Fruit fly (Drosophila melanogaster) whole organism, prepupa: ENCODE measurements around the gene S6KL.

ENCODE experiments used
- CG10631 ChIP-seq: fragments of 200-800 bp; sonication (Bioruptor generic); optimal IDR thresholded peaks from 2 replicates; lab custom pipeline; 2016; ENCODE audit warnings: missing biosample characterization, missing genetic modification characterization
- CG10669 ChIP-seq: fragments of 200-800 bp; sonication (Bioruptor generic); optimal IDR thresholded peaks from 3 replicates; lab custom pipeline; 2018; ENCODE audit warnings: missing biosample characterization, mild to moderate bottlenecking, missing genetic modification characterization, moderate library complexity
- CG11294 ChIP-seq: fragments of 200-800 bp; sonication (Bioruptor generic); IDR thresholded peaks from 2 replicates; pipeline ENCODE4 v1.3.6; 2022; ENCODE audit warnings: missing biosample characterization, missing genetic modification characterization
- CG11762 ChIP-seq: fragments of 200-800 bp; sonication (Bioruptor generic); optimal IDR thresholded peaks from 3 replicates; lab custom pipeline; 2016; ENCODE audit warnings: missing biosample characterization, missing genetic modification characterization; ENCODE audit not compliant: insufficient read depth
- CG11902 ChIP-seq: fragments of 200-800 bp; sonication (Bioruptor generic); optimal IDR thresholded peaks from 3 replicates; lab custom pipeline; 2016; ENCODE audit warnings: missing biosample characterization, missing genetic modification characterization
- CG15336 ChIP-seq: fragments of 200-800 bp; sonication (Bioruptor generic); IDR thresholded peaks from 2 replicates; pipeline ENCODE4 v1.3.6; 2022; ENCODE audit warnings: missing biosample characterization, missing genetic modification characterization
- CG1621 ChIP-seq: fragments of 200-800 bp; sonication (Bioruptor generic); optimal IDR thresholded peaks from 3 replicates; lab custom pipeline; 2018; ENCODE audit warnings: missing biosample characterization, mild to moderate bottlenecking, missing genetic modification characterization
- CG16779 ChIP-seq: fragments of 200-800 bp; sonication (Bioruptor generic); optimal IDR thresholded peaks from 3 replicates; lab custom pipeline; 2017; ENCODE audit warnings: missing biosample characterization, mild to moderate bottlenecking, missing genetic modification characterization
- CG3032 ChIP-seq: fragments of 200-800 bp; optimal IDR thresholded peaks from 2 replicates; lab custom pipeline; 2019; ENCODE audit warnings: missing biosample characterization, mild to moderate bottlenecking, missing genetic modification characterization, moderate library complexity
- CG31627 ChIP-seq: fragments of 200-800 bp; sonication (Bioruptor generic); optimal IDR thresholded peaks from 3 replicates; lab custom pipeline; 2016; ENCODE audit warnings: missing biosample characterization, missing genetic modification characterization
- CG32006 ChIP-seq: fragments of 200-800 bp; sonication (Bioruptor generic); optimal IDR thresholded peaks from 3 replicates; lab custom pipeline; 2017; ENCODE audit warnings: missing biosample characterization, mild to moderate bottlenecking, missing genetic modification characterization
- CG4318 ChIP-seq: fragments of 200-800 bp; sonication (Bioruptor generic); optimal IDR thresholded peaks from 3 replicates; lab custom pipeline; 2017; ENCODE audit warnings: missing biosample characterization, mild to moderate bottlenecking, missing genetic modification characterization
- CG6276 ChIP-seq: fragments of 200-800 bp; sonication (Bioruptor generic); optimal IDR thresholded peaks from 2 replicates; lab custom pipeline; 2017; ENCODE audit warnings: missing biosample characterization, mild to moderate bottlenecking, missing genetic modification characterization
- CG6792 ChIP-seq: fragments of 200-800 bp; sonication (Bioruptor generic); optimal IDR thresholded peaks from 3 replicates; lab custom pipeline; 2016; ENCODE audit warnings: missing biosample characterization, missing genetic modification characterization
- CG6808 ChIP-seq: fragments of 200-800 bp; sonication (Bioruptor generic); optimal IDR thresholded peaks from 3 replicates; lab custom pipeline; 2017; ENCODE audit warnings: missing biosample characterization, missing genetic modification characterization, mild to moderate bottlenecking, moderate library complexity, missing genetic modification reagents
- CG8119 ChIP-seq: fragments of 200-800 bp; sonication (Bioruptor generic); IDR thresholded peaks from 3 replicates; pipeline ENCODE4 v1.3.6; 2022; ENCODE audit warnings: missing biosample characterization, missing genetic modification characterization
- CG8632 ChIP-seq: fragments of 200-800 bp; sonication (Bioruptor generic); optimal IDR thresholded peaks from 3 replicates; lab custom pipeline; 2016; ENCODE audit warnings: missing biosample characterization, missing genetic modification characterization
- Eip75B ChIP-seq: fragments of 200-800 bp; sonication (Bioruptor generic); optimal IDR thresholded peaks from 3 replicates; lab custom pipeline; 2016; ENCODE audit warnings: missing biosample characterization, missing genetic modification characterization
- Eip78C ChIP-seq: fragments of 200-800 bp; sonication (Bioruptor generic); peaks from one replicate; lab custom pipeline; 2016; ENCODE audit warnings: missing biosample characterization, missing genetic modification characterization
- Ets21C ChIP-seq: fragments of 200-800 bp; sonication (Bioruptor generic); optimal IDR thresholded peaks from 3 replicates; lab custom pipeline; 2016; ENCODE audit warnings: missing biosample characterization, missing genetic modification characterization
- Ets96B ChIP-seq: fragments of 200-800 bp; optimal IDR thresholded peaks from 2 replicates; lab custom pipeline; 2019; ENCODE audit warnings: missing biosample characterization, mild to moderate bottlenecking, missing genetic modification characterization, moderate library complexity
- Gug ChIP-seq: fragments of 200-800 bp; sonication (Bioruptor generic); IDR thresholded peaks from 2 replicates; pipeline ENCODE4 v1.3.6; 2022; ENCODE audit warnings: missing biosample characterization, missing genetic modification characterization
- Hr38 ChIP-seq: sonication (Bioruptor generic); optimal IDR thresholded peaks from 2 replicates; lab custom pipeline; 2016; ENCODE audit warnings: missing biosample characterization, missing genetic modification characterization
- Hr4 ChIP-seq: fragments of 200-800 bp; sonication (Bioruptor generic); optimal IDR thresholded peaks from 3 replicates; lab custom pipeline; 2016; ENCODE audit warnings: missing biosample characterization, missing genetic modification characterization
- Met ChIP-seq: fragments of 200-800 bp; sonication (Bioruptor generic); optimal IDR thresholded peaks from 3 replicates; lab custom pipeline; 2016; ENCODE audit warnings: missing biosample characterization, missing genetic modification characterization
- OdsH ChIP-seq: fragments of 200-800 bp; sonication (Bioruptor generic); optimal IDR thresholded peaks from 3 replicates; lab custom pipeline; 2016; ENCODE audit warnings: missing biosample characterization, missing genetic modification characterization
- Sox14 ChIP-seq: fragments of 200-800 bp; sonication (Bioruptor generic); optimal IDR thresholded peaks from 3 replicates; lab custom pipeline; 2016; ENCODE audit warnings: missing biosample characterization, missing genetic modification characterization
- Sox15 ChIP-seq: fragments of 200-800 bp; sonication (Bioruptor generic); optimal IDR thresholded peaks from 3 replicates; lab custom pipeline; 2016; ENCODE audit warnings: missing biosample characterization, missing genetic modification characterization
- achi ChIP-seq: fragments of 200-800 bp; sonication (Bioruptor generic); optimal IDR thresholded peaks from 3 replicates; lab custom pipeline; 2016; ENCODE audit warnings: missing biosample characterization, missing genetic modification characterization
- acj6 ChIP-seq: fragments of 200-800 bp; sonication (Bioruptor generic); optimal IDR thresholded peaks from 3 replicates; lab custom pipeline; 2016; ENCODE audit warnings: missing biosample characterization, missing genetic modification characterization
- cyc ChIP-seq: fragments of 200-800 bp; sonication (Bioruptor generic); optimal IDR thresholded peaks from 3 replicates; lab custom pipeline; 2016; ENCODE audit warnings: missing biosample characterization, missing genetic modification characterization
- dac ChIP-seq: fragments of 200-800 bp; sonication (Bioruptor generic); optimal IDR thresholded peaks from 2 replicates; lab custom pipeline; 2017; ENCODE audit warnings: missing biosample characterization, mild to moderate bottlenecking, missing genetic modification characterization
- dsx ChIP-seq: fragments of 200-800 bp; optimal IDR thresholded peaks from 3 replicates; lab custom pipeline; 2019; ENCODE audit warnings: missing biosample characterization, mild to moderate bottlenecking, missing genetic modification characterization, moderate library complexity; ENCODE audit not compliant: poor library complexity, severe bottlenecking
- eg ChIP-seq: fragments of 200-800 bp; sonication (Bioruptor generic); IDR thresholded peaks from 3 replicates; pipeline ENCODE4 v1.3.6; 2022; ENCODE audit warnings: missing biosample characterization, missing genetic modification characterization
- fd59A ChIP-seq: fragments of 200-800 bp; sonication (Bioruptor generic); optimal IDR thresholded peaks from 2 replicates; lab custom pipeline; 2017; ENCODE audit warnings: missing biosample characterization, mild to moderate bottlenecking, missing genetic modification characterization, missing genetic modification reagents
- fd85E ChIP-seq: fragments of 200-800 bp; sonication (Bioruptor generic); optimal IDR thresholded peaks from 3 replicates; lab custom pipeline; 2016; ENCODE audit warnings: missing biosample characterization, missing genetic modification characterization
- lz ChIP-seq: fragments of 200-800 bp; sonication (Bioruptor generic); optimal IDR thresholded peaks from 3 replicates; lab custom pipeline; 2016; ENCODE audit warnings: missing biosample characterization, missing genetic modification characterization
- pdm3 ChIP-seq: fragments of 200-800 bp; sonication (Bioruptor generic); optimal IDR thresholded peaks from 3 replicates; lab custom pipeline; 2016; ENCODE audit warnings: missing biosample characterization, missing genetic modification characterization
- salr ChIP-seq, 2 experiments: fragments of 200-800 bp; sonication (Bioruptor generic); optimal IDR thresholded peaks; 3 replicates each; lab custom pipeline; 2016 to 2018; ENCODE audit warnings: missing biosample characterization in 2 of 2, missing genetic modification characterization in 2 of 2, mild to moderate bottlenecking in 1 of 2
- spab ChIP-seq: fragments of 200-800 bp; sonication (Bioruptor generic); optimal IDR thresholded peaks from 2 replicates; lab custom pipeline; 2017; ENCODE audit warnings: missing biosample characterization, mild to moderate bottlenecking, missing genetic modification characterization, missing genetic modification reagents
- ss ChIP-seq, 2 experiments: fragments of 200-800 bp; sonication (Bioruptor generic); optimal IDR thresholded peaks; 2 replicates in 1 of 2; 3 replicates in 1 of 2; lab custom pipeline; 2017 to 2018; ENCODE audit warnings: mild to moderate bottlenecking in 2 of 2, missing biosample characterization in 2 of 2, missing genetic modification characterization in 2 of 2, moderate library complexity in 1 of 2
- svp ChIP-seq: fragments of 200-800 bp; sonication (Bioruptor generic); peaks from one replicate; lab custom pipeline; 2016; ENCODE audit warnings: missing biosample characterization, missing genetic modification characterization
- topi ChIP-seq: fragments of 200-800 bp; sonication (Bioruptor generic); optimal IDR thresholded peaks from 3 replicates; lab custom pipeline; 2016; ENCODE audit warnings: missing biosample characterization, missing genetic modification characterization

The S6KL gene

DNA sequence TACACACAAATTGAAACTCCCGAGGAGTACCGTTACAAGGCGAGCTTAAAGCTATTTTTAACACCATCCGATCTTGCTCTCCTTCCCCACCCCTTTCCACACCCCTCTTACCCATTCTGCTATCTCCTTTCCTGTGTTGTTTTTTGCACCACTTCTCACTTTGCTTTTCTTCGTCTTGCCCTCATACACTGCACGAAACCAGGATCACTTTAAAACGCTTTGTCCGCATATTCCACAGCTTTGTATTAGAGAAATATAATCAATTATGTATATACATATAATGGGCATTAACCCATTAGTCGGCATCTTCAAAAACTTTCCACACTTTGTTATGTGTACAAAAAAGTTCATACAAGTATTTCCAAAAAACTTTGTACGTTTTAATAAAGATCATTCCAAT is 47.2 kb downstream of the S6KL start (continued):
- TF ChIP-seq CG10669 (GFP tag; lab: Kevin White, UChicago) (peak; percentile 47), fd59A (GFP tag; lab: Kevin White, UChicago) (peak; percentile 35), cyc (GFP tag; lab: Kevin White, UChicago) (no peak), Ets96B (tag; lab: Kevin White, UChicago) (peak; percentile 48), pdm3 (GFP tag; lab: Kevin White, UChicago) (peak; percentile 32), CG32006 (peak; percentile 68), topi (no peak), CG6792 (GFP tag; lab: Kevin White, UChicago) (no peak), fd85E (GFP tag; lab: Kevin White, UChicago) (no peak), svp (GFP tag; lab: Kevin White, UChicago) (no peak), Eip78C (peak; percentile 79), OdsH (GFP tag; lab: Kevin White, UChicago) (peak; percentile 22), CG8119 (GFP tag; lab: Robert Waterston, UW) (peak; percentile 60), eg (GFP tag; lab: Robert Waterston, UW) (peak; percentile 51; the same call in 1 of the 3 replicates), CG15336 (GFP tag; lab: Robert Waterston, UW) (no peak)

DNA sequence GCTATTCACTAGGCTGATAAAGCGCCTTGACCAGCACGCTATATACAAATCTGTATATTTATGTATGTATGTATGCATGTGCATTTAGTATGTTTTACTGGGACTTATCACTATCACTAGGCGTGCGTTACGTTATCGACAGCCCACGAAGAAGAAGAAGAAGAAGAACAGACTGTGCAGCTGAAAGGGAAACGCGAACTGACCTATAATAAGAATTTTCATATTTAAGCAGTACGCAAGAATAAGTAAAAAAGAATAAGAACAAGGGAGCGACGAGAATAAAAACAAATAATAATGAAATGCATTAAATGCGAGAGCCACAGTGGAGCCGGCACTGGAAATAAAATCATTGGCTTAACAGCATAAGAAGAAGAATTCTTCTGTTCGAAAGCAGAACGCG is 48.1 kb downstream of the S6KL start:
- TF ChIP-seq Hr38 (GFP tag; lab: Kevin White, UChicago), result no peak
- peak; percentile 34 for TF ChIP-seq CG1621
- no peak for TF ChIP-seq fd85E (GFP tag; lab: Kevin White, UChicago)
- no peak for TF ChIP-seq Eip75B
- TF ChIP-seq spab (GFP tag; lab: Kevin White, UChicago), result peak; percentile 12
- TF ChIP-seq CG10669 (GFP tag; lab: Kevin White, UChicago), result peak; percentile 11
- TF ChIP-seq Met (GFP tag; lab: Kevin White, UChicago), result no peak
- TF ChIP-seq eg (GFP tag; lab: Robert Waterston, UW), result peak; percentile 43; the same call in 1 of the 3 replicates
- peak; percentile 56 to 62 for TF ChIP-seq ss (GFP tag; optimal IDR thresholded peaks at IDR 0.05; lab: Kevin White, UChicago)
- TF ChIP-seq CG6808, result peak; percentile 45
- TF ChIP-seq Gug (GFP tag; lab: Robert Waterston, UW), result 0 out of 2 replicates have a peak, but pooled peaks have one; percentile 12
- TF ChIP-seq pdm3 (GFP tag; lab: Kevin White, UChicago), result no peak
- no peak for TF ChIP-seq CG8632 (GFP tag; lab: Kevin White, UChicago)
- peak; percentile 19 for TF ChIP-seq CG3032 (tag; lab: Kevin White, UChicago)
- no peak for TF ChIP-seq topi
- peak; percentile 44 for TF ChIP-seq svp (GFP tag; lab: Kevin White, UChicago)
- TF ChIP-seq Eip78C, result peak; percentile 49
- no peak for TF ChIP-seq CG11762 (GFP tag; lab: Kevin White, UChicago)
- TF ChIP-seq CG6276 (GFP tag; lab: Kevin White, UChicago), result no peak
- 0 out of 3 replicates have a peak, but pooled peaks have one; percentile 14 for TF ChIP-seq CG8119 (GFP tag; lab: Robert Waterston, UW)
- peak; percentile 12 for TF ChIP-seq Sox14 (GFP tag; lab: Kevin White, UChicago)
- no peak for TF ChIP-seq Ets21C (GFP tag; lab: Kevin White, UChicago)
- TF ChIP-seq CG16779, result peak; percentile 30
- peak; percentile 5 for TF ChIP-seq OdsH (GFP tag; lab: Kevin White, UChicago)
- TF ChIP-seq dsx (GFP tag; lab: Kevin White, UChicago), result peak; percentile 22
- peak; percentile 30 for TF ChIP-seq Ets96B (tag; lab: Kevin White, UChicago)
- TF ChIP-seq CG11294 (GFP tag; lab: Robert Waterston, UW), result no peak

DNA sequence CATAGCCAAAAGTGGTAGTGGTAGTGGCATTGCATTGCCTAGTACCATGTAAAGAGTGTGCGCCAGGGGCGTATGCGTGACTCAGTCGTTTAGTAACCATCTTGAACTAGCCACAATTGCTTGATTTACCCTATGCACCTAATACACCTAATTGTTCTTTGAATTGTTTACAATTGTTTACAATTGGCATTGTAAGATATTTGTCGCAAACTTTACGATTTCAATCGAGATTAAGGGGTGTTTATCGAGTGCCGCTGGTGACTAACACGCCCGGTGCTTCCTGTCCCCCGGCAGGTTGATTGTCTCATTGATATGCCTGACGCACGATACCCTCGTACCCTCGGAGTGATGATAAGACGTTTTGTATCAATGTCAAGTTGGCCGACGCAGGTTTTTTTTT is 48.8 kb downstream of the S6KL start:
- TF ChIP-seq salr (GFP tag; optimal IDR thresholded peaks at IDR 0.05; lab: Kevin White, UChicago) (no peak), Gug (GFP tag; lab: Robert Waterston, UW) (no peak), dsx (GFP tag; lab: Kevin White, UChicago) (peak; percentile 3), CG32006 (peak; percentile 48), Eip75B (peak; percentile 23), CG3032 (tag; lab: Kevin White, UChicago) (peak; percentile 36), spab (GFP tag; lab: Kevin White, UChicago) (no peak), Hr38 (GFP tag; lab: Kevin White, UChicago) (no peak), topi (no peak), dac (GFP tag; lab: Kevin White, UChicago) (no peak), OdsH (GFP tag; lab: Kevin White, UChicago) (peak; percentile 22), Sox15 (GFP tag; lab: Kevin White, UChicago) (no peak), lz (GFP tag; lab: Kevin White, UChicago) (peak; percentile 9), CG10631 (peak; percentile 9), CG6792 (GFP tag; lab: Kevin White, UChicago) (peak; percentile 7), eg (GFP tag; lab: Robert Waterston, UW) (peak; percentile 48; the same call in 1 of the 3 replicates), pdm3 (GFP tag; lab: Kevin White, UChicago) (peak; percentile 40), svp (GFP tag; lab: Kevin White, UChicago) (peak; percentile 77), CG11902 (GFP tag; lab: Kevin White, UChicago) (no peak), CG8632 (GFP tag; lab: Kevin White, UChicago) (no peak), achi (GFP tag; lab: Kevin White, UChicago) (peak; percentile 11), CG4318 (GFP tag; lab: Kevin White, UChicago) (no peak), fd59A (GFP tag; lab: Kevin White, UChicago) (peak; percentile 7), CG8119 (GFP tag; lab: Robert Waterston, UW) (peak; percentile 45; the same call in 2 of the 3 replicates), Eip78C (peak; percentile 77), cyc (GFP tag; lab: Kevin White, UChicago) (no peak), acj6 (GFP tag; lab: Kevin White, UChicago) (peak; percentile 12), CG31627 (GFP tag; lab: Kevin White, UChicago) (no peak), Hr4 (GFP tag; lab: Kevin White, UChicago) (peak; percentile 34), Met (GFP tag; lab: Kevin White, UChicago) (no peak)
